Fruit fly (Drosophila melanogaster) whole organism, embryonic: ENCODE results near the gene CG13084.

Experiments
- BtbVII ChIP-seq: fragments of 200-800 bp; sonication (Bioruptor generic); optimal IDR thresholded peaks from 3 replicates; lab custom pipeline; 2017; ENCODE audit warnings: missing biosample characterization, mild to moderate bottlenecking, missing genetic modification characterization
- CG10267 ChIP-seq: fragments of 200-800 bp; sonication (Bioruptor generic); optimal IDR thresholded peaks from 2 replicates; lab custom pipeline; 2018; ENCODE audit warnings: missing biosample characterization, mild to moderate bottlenecking, missing genetic modification characterization, moderate library complexity
- CG10366 ChIP-seq: fragments of 200-800 bp; sonication (Bioruptor generic); IDR thresholded peaks from 2 replicates; pipeline ENCODE4 v1.3.6; 2022; ENCODE audit warnings: missing biosample characterization, missing genetic modification characterization
- CG10431 ChIP-seq: fragments of 200-800 bp; sonication (Bioruptor generic); optimal IDR thresholded peaks from 3 replicates; lab custom pipeline; 2018; ENCODE audit warnings: missing biosample characterization, mild to moderate bottlenecking, missing genetic modification characterization
- CG11398 ChIP-seq: fragments of 200-800 bp; sonication (Bioruptor generic); optimal IDR thresholded peaks from 2 replicates; lab custom pipeline; 2016; ENCODE audit warnings: missing biosample characterization, missing genetic modification characterization
- CG14441 ChIP-seq: fragments of 200-800 bp; sonication (Bioruptor generic); IDR thresholded peaks from 2 replicates; pipeline ENCODE4 v1.3.6; 2022; ENCODE audit warnings: missing biosample characterization, missing genetic modification characterization
- CG1602 ChIP-seq: fragments of 200-800 bp; sonication (Bioruptor generic); optimal IDR thresholded peaks from 3 replicates; lab custom pipeline; 2016; ENCODE audit warnings: missing biosample characterization, missing genetic modification characterization
- CG17186 ChIP-seq: fragments of 200-800 bp; sonication (Bioruptor generic); optimal IDR thresholded peaks from 3 replicates; lab custom pipeline; 2017; ENCODE audit warnings: missing biosample characterization, missing genetic modification reagents, missing genetic modification characterization
- CG1792 ChIP-seq: fragments of 200-800 bp; sonication (Bioruptor generic); optimal IDR thresholded peaks from 2 replicates; lab custom pipeline; 2016; ENCODE audit warnings: missing biosample characterization, missing genetic modification characterization
- CG2678 ChIP-seq: fragments of 200-800 bp; sonication (Bioruptor generic); optimal IDR thresholded peaks from 3 replicates; lab custom pipeline; 2019; ENCODE audit warnings: missing biosample characterization, mild to moderate bottlenecking, missing genetic modification characterization, moderate library complexity
- CG4424 ChIP-seq: fragments of 200-800 bp; sonication (Bioruptor generic); optimal IDR thresholded peaks from 3 replicates; lab custom pipeline; 2016; ENCODE audit warnings: missing biosample characterization, missing genetic modification characterization
- CG4854 ChIP-seq: fragments of 200-800 bp; sonication (Bioruptor generic); optimal IDR thresholded peaks from 2 replicates; lab custom pipeline; 2016; ENCODE audit warnings: missing biosample characterization, missing genetic modification characterization, inconsistent platforms
- CG6254 ChIP-seq: fragments of 200-800 bp; sonication (Bioruptor generic); optimal IDR thresholded peaks from 3 replicates; lab custom pipeline; 2017; ENCODE audit warnings: mild to moderate bottlenecking, missing biosample characterization, missing genetic modification reagents, missing genetic modification characterization
- CG6272 ChIP-seq: fragments of 200-800 bp; sonication (Bioruptor generic); IDR thresholded peaks from 2 replicates; pipeline ENCODE4 v1.3.6; 2022; ENCODE audit warnings: missing biosample characterization, missing genetic modification characterization
- CG7839 ChIP-seq: fragments of 200-800 bp; sonication (Bioruptor generic); optimal IDR thresholded peaks from 3 replicates; lab custom pipeline; 2018; ENCODE audit warnings: missing biosample characterization, mild to moderate bottlenecking, missing genetic modification characterization, moderate library complexity
- CG9876 ChIP-seq: fragments of 200-800 bp; sonication (Bioruptor generic); optimal IDR thresholded peaks from 2 replicates; lab custom pipeline; 2016; ENCODE audit warnings: missing biosample characterization, missing genetic modification characterization
- CoRest ChIP-seq: fragments of 200-800 bp; sonication (Bioruptor generic); optimal IDR thresholded peaks from 3 replicates; lab custom pipeline; 2018; ENCODE audit warnings: missing biosample characterization, mild to moderate bottlenecking, missing genetic modification characterization, moderate library complexity
- ERR ChIP-seq: fragments of 200-800 bp; sonication (Bioruptor generic); optimal IDR thresholded peaks from 2 replicates; lab custom pipeline; 2016; ENCODE audit warnings: missing biosample characterization, missing genetic modification characterization
- GATAe ChIP-seq: fragments of 200-800 bp; sonication (Bioruptor generic); conservative IDR thresholded peaks from 2 replicates; pipeline ENCODE4 v1.3.6; 2022; ENCODE audit warnings: missing biosample characterization, missing genetic modification characterization
- H15 ChIP-seq: fragments of 200-800 bp; sonication (Bioruptor generic); IDR thresholded peaks from 3 replicates; pipeline ENCODE4 v1.3.6; 2022; ENCODE audit warnings: missing biosample characterization, missing genetic modification characterization
- HLH3B ChIP-seq: fragments of 200-800 bp; sonication (Bioruptor generic); IDR thresholded peaks from 2 replicates; pipeline ENCODE4 v1.3.6; 2022; ENCODE audit warnings: missing biosample characterization, missing genetic modification characterization
- HLHmδ ChIP-seq: fragments of 200-800 bp; sonication (Bioruptor generic); optimal IDR thresholded peaks from 2 replicates; lab custom pipeline; 2018; ENCODE audit warnings: missing biosample characterization, mild to moderate bottlenecking, missing genetic modification characterization, moderate library complexity
- MBD-R2 ChIP-seq: fragments of 200-800 bp; sonication (Bioruptor generic); IDR thresholded peaks from 2 replicates; pipeline ENCODE4 v1.3.6; 2022; ENCODE audit warnings: missing biosample characterization, missing genetic modification characterization
- MESR4 ChIP-seq: fragments of 200-800 bp; sonication (Bioruptor generic); optimal IDR thresholded peaks from 2 replicates; lab custom pipeline; 2018; ENCODE audit warnings: missing biosample characterization, mild to moderate bottlenecking, missing genetic modification characterization, moderate library complexity
- Mad ChIP-seq: fragments of 200-800 bp; sonication (Bioruptor generic); optimal IDR thresholded peaks from 2 replicates; lab custom pipeline; 2016; ENCODE audit warnings: missing biosample characterization, missing genetic modification characterization
- Opbp ChIP-seq: fragments of 200-800 bp; sonication (Bioruptor generic); IDR thresholded peaks from 3 replicates; pipeline ENCODE4 v1.3.6; 2022; ENCODE audit warnings: missing biosample characterization, missing genetic modification characterization; ENCODE audit not compliant: partially characterized antibody
- Pdp1 ChIP-seq, 2 experiments: fragments of 200-800 bp; sonication (Bioruptor generic); optimal IDR thresholded peaks; 3 replicates each; lab custom pipeline; 2016; ENCODE audit warnings: missing biosample characterization in 2 of 2, missing genetic modification characterization in 2 of 2, mild to moderate bottlenecking in 1 of 2, moderate library complexity in 1 of 2
- Ptx1 ChIP-seq: fragments of 200-800 bp; sonication (Bioruptor generic); IDR thresholded peaks from 2 replicates; pipeline ENCODE4 v1.3.6; 2022; ENCODE audit warnings: missing biosample characterization, missing genetic modification characterization
- Rfx ChIP-seq: fragments of 200-800 bp; sonication (Bioruptor generic); IDR thresholded peaks from 2 replicates; pipeline ENCODE4 v1.3.6; 2022; ENCODE audit warnings: missing biosample characterization, missing genetic modification characterization
- Ssrp ChIP-seq: fragments of 200-800 bp; sonication (Bioruptor generic); optimal IDR thresholded peaks from 2 replicates; lab custom pipeline; 2018; ENCODE audit warnings: missing biosample characterization, mild to moderate bottlenecking, missing genetic modification characterization, moderate library complexity
- ash1 ChIP-seq: fragments of 200-800 bp; sonication (Bioruptor generic); optimal IDR thresholded peaks from 2 replicates; lab custom pipeline; 2018; ENCODE audit warnings: missing biosample characterization, mild to moderate bottlenecking, missing genetic modification characterization
- btn ChIP-seq: fragments of 200-800 bp; sonication (Bioruptor generic); optimal IDR thresholded peaks from 2 replicates; lab custom pipeline; 2016; ENCODE audit warnings: missing biosample characterization, missing genetic modification characterization
- cad ChIP-seq: fragments of >200 bp; optimal IDR thresholded peaks from 2 replicates; lab custom pipeline; 2017; ENCODE audit warnings: missing biosample characterization, missing genetic modification characterization
- croc ChIP-seq: fragments of 200-800 bp; sonication (Bioruptor generic); conservative IDR thresholded peaks from 3 replicates; pipeline ENCODE4 v1.3.6; 2022; ENCODE audit warnings: missing biosample characterization, missing genetic modification characterization
- dmrt11E ChIP-seq: fragments of 200-800 bp; sonication (Bioruptor generic); optimal IDR thresholded peaks from 3 replicates; lab custom pipeline; 2018; ENCODE audit warnings: missing biosample characterization, mild to moderate bottlenecking, missing genetic modification characterization, moderate library complexity
- dmrt99B ChIP-seq: fragments of 200-800 bp; sonication (Bioruptor generic); optimal IDR thresholded peaks from 2 replicates; lab custom pipeline; 2018; ENCODE audit warnings: missing biosample characterization, mild to moderate bottlenecking, missing genetic modification characterization, moderate library complexity
- dpn ChIP-seq, 2 experiments: fragments of 200-800 bp; sonication (Bioruptor generic); optimal IDR thresholded peaks; 3 replicates each; lab custom pipeline; 2016; ENCODE audit warnings: missing biosample characterization in 2 of 2, missing genetic modification characterization in 2 of 2
- eve ChIP-seq, 2 experiments: fragments of >200 bp; optimal IDR thresholded peaks; 2 replicates each; lab custom pipeline; 2017; ENCODE audit warnings: missing biosample characterization in 2 of 2, missing genetic modification characterization in 2 of 2
- fd3F ChIP-seq: fragments of 200-800 bp; sonication (Bioruptor generic); optimal IDR thresholded peaks from 2 replicates; lab custom pipeline; 2018; ENCODE audit warnings: missing biosample characterization, mild to moderate bottlenecking, missing genetic modification characterization, moderate library complexity
- grau ChIP-seq: fragments of 200-800 bp; optimal IDR thresholded peaks from 3 replicates; lab custom pipeline; 2019; ENCODE audit warnings: missing biosample characterization, mild to moderate bottlenecking, missing genetic modification characterization, moderate library complexity
- jigr1 ChIP-seq: fragments of 200-800 bp; sonication (Bioruptor generic); IDR thresholded peaks from 3 replicates; pipeline ENCODE4 v1.3.6; 2022; ENCODE audit warnings: missing biosample characterization, missing genetic modification characterization
- klu ChIP-seq: fragments of 200-800 bp; sonication (Bioruptor generic); IDR thresholded peaks from 2 replicates; pipeline ENCODE4 v1.3.6; 2022; ENCODE audit warnings: missing biosample characterization, missing genetic modification characterization
- knrl ChIP-seq: fragments of 200-800 bp; sonication (Bioruptor generic); IDR thresholded peaks from 3 replicates; pipeline ENCODE4 v1.3.6; 2022; ENCODE audit warnings: missing biosample characterization, missing genetic modification characterization; ENCODE audit not compliant: partially characterized antibody
- nom ChIP-seq: fragments of 200-800 bp; sonication (Bioruptor generic); optimal IDR thresholded peaks from 2 replicates; lab custom pipeline; 2017; ENCODE audit warnings: missing biosample characterization, missing genetic modification characterization, mild to moderate bottlenecking, moderate library complexity, missing genetic modification reagents
- oc ChIP-seq: fragments of 200-800 bp; sonication (Bioruptor generic); optimal IDR thresholded peaks from 2 replicates; lab custom pipeline; 2018; ENCODE audit warnings: missing biosample characterization, mild to moderate bottlenecking, missing genetic modification characterization, moderate library complexity
- odd ChIP-seq: fragments of 200-800 bp; sonication (Bioruptor generic); optimal IDR thresholded peaks from 2 replicates; lab custom pipeline; 2017; ENCODE audit warnings: missing biosample characterization, mild to moderate bottlenecking, missing genetic modification characterization
- pho ChIP-seq: fragments of 200-800 bp; sonication (Bioruptor generic); optimal IDR thresholded peaks from 2 replicates; lab custom pipeline; 2016; ENCODE audit warnings: missing biosample characterization, missing genetic modification characterization
- phol ChIP-seq: fragments of 200-800 bp; sonication (Bioruptor generic); optimal IDR thresholded peaks from 3 replicates; lab custom pipeline; 2018; ENCODE audit warnings: missing biosample characterization, mild to moderate bottlenecking, missing genetic modification characterization, moderate library complexity
- twi ChIP-seq: fragments of 200-800 bp; optimal IDR thresholded peaks from 2 replicates; lab custom pipeline; 2019; ENCODE audit warnings: missing biosample characterization, mild to moderate bottlenecking, missing genetic modification characterization, moderate library complexity
- vvl ChIP-seq: fragments of 200-800 bp; sonication (Bioruptor generic); IDR thresholded peaks from 2 replicates; pipeline ENCODE4 v1.3.6; 2022; ENCODE audit warnings: missing biosample characterization, missing genetic modification characterization

Gene CG13084

DNA sequence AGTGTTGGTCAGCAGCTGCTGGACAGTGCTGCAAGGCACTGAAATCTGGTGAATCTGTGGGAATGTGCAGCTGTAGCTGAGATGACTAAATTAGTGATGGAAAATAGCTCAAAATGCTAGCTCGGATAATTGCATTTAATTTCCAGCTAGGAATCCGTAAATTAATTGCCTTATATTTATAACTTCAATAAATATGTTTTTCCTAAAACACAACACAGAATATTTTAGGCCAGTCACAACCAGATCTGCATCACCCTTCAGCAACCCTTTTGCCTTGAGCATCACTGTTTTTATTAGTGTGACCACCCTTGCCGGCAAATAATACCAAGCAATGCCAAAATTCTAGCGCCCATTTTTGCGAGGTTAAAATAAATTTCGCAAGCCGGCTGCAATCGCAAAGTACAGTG is 40.0 kb upstream of the CG13084 start, which contains the start of gene Hs2st (continued):
- TF ChIP-seq knrl (GFP tag; lab: Robert Waterston, UW) (peak; percentile 59; the same call in 2 of the 3 replicates), Rfx (GFP tag; lab: Robert Waterston, UW) (peak; percentile 96), klu (GFP tag; lab: Robert Waterston, UW) (peak; percentile 94), dmrt11E (peak; percentile 89), CG6254 (GFP tag; lab: Kevin White, UChicago) (peak; percentile 50), ash1 (GFP tag; lab: Kevin White, UChicago) (no peak), ERR (GFP tag; lab: Kevin White, UChicago) (peak; percentile 87), CG6272 (GFP tag; lab: Robert Waterston, UW) (peak; percentile 95), CG10431 (peak; percentile 73), dpn (GFP tag; optimal IDR thresholded peaks at IDR 0.05; lab: Kevin White, UChicago) (peak; percentile 96 to 97), btn (GFP tag; lab: Kevin White, UChicago) (peak; percentile 86), BtbVII (GFP tag; lab: Kevin White, UChicago) (peak; percentile 79), eve (GFP tag; optimal IDR thresholded peaks at IDR 0.05; lab: Kevin White, UChicago) (peak in 1 of 2 experiments; percentile 81), twi (peak; percentile 86), odd (GFP tag; lab: Kevin White, UChicago) (peak; percentile 69), Ptx1 (peak; percentile 97), CG9876 (GFP tag; lab: Kevin White, UChicago) (peak; percentile 93), dmrt99B (peak; percentile 86), grau (tag; lab: Kevin White, UChicago) (peak; percentile 92), CG10267 (tag; lab: Kevin White, UChicago) (peak; percentile 99), CG4424 (GFP tag; lab: Kevin White, UChicago) (peak; percentile 93), croc (GFP tag; lab: Robert Waterston, UW) (peak; percentile 91), CG4854 (GFP tag; lab: Kevin White, UChicago) (peak; percentile 88), MBD-R2 (peak; percentile 98), vvl (GFP tag; lab: Robert Waterston, UW) (peak; percentile 94), CG1602 (GFP tag; lab: Kevin White, UChicago) (peak; percentile 95), CG7839 (peak; percentile 91), fd3F (GFP tag; lab: Kevin White, UChicago) (peak; percentile 88), CG1792 (peak; percentile 89), Mad (GFP tag; lab: Kevin White, UChicago) (peak; percentile 95), CG14441 (peak; percentile 95), GATAe (peak; percentile 73), CG11398 (GFP tag; lab: Kevin White, UChicago) (peak; percentile 84), Pdp1 (GFP tag; optimal IDR thresholded peaks at IDR 0.05; lab: Kevin White, UChicago) (peak; percentile 93 to 97), cad (no peak), Opbp (GFP tag; lab: Robert Waterston, UW) (0 out of 3 replicates have a peak, but pooled peaks have one; percentile 53), nom (GFP tag; lab: Kevin White, UChicago) (peak; percentile 80), HLHmδ (GFP tag; lab: Kevin White, UChicago) (no peak), CG17186 (GFP tag; lab: Kevin White, UChicago) (peak; percentile 84), phol (tag; lab: Kevin White, UChicago) (peak; percentile 94), oc (peak; percentile 65), CoRest (tag; lab: Kevin White, UChicago) (peak; percentile 95), MESR4 (GFP tag; lab: Kevin White, UChicago) (peak; percentile 42), pho (GFP tag; lab: Kevin White, UChicago) (peak; percentile 96), CG2678 (tag; lab: Kevin White, UChicago) (peak; percentile 90), CG10366 (peak; percentile 93), H15 (GFP tag; lab: Robert Waterston, UW) (peak; percentile 92), Ssrp (tag; lab: Kevin White, UChicago) (peak; percentile 91), HLH3B (peak; percentile 86), jigr1 (GFP tag; lab: Robert Waterston, UW) (peak; percentile 85; the same call in 2 of the 3 replicates)
